Fruit fly (Drosophila melanogaster) whole organism, prepupa: Measurements from ENCODE around the gene CG5039.

Experiments used
- Blimp-1 ChIP-seq: fragments of 200-800 bp; sonication (Bioruptor generic); optimal IDR thresholded peaks from 3 replicates; lab custom pipeline; 2017; ENCODE audit warnings: missing biosample characterization, missing genetic modification characterization, mild to moderate bottlenecking, moderate library complexity, missing genetic modification reagents
- CG10669 ChIP-seq: fragments of 200-800 bp; sonication (Bioruptor generic); optimal IDR thresholded peaks from 3 replicates; lab custom pipeline; 2018; ENCODE audit warnings: missing biosample characterization, mild to moderate bottlenecking, missing genetic modification characterization, moderate library complexity
- CG11762 ChIP-seq: fragments of 200-800 bp; sonication (Bioruptor generic); optimal IDR thresholded peaks from 3 replicates; lab custom pipeline; 2016; ENCODE audit warnings: missing biosample characterization, missing genetic modification characterization; ENCODE audit not compliant: insufficient read depth
- CG11902 ChIP-seq: fragments of 200-800 bp; sonication (Bioruptor generic); optimal IDR thresholded peaks from 3 replicates; lab custom pipeline; 2016; ENCODE audit warnings: missing biosample characterization, missing genetic modification characterization
- CG15336 ChIP-seq: fragments of 200-800 bp; sonication (Bioruptor generic); IDR thresholded peaks from 2 replicates; pipeline ENCODE4 v1.3.6; 2022; ENCODE audit warnings: missing biosample characterization, missing genetic modification characterization
- CG1621 ChIP-seq: fragments of 200-800 bp; sonication (Bioruptor generic); optimal IDR thresholded peaks from 3 replicates; lab custom pipeline; 2018; ENCODE audit warnings: missing biosample characterization, mild to moderate bottlenecking, missing genetic modification characterization
- CG16779 ChIP-seq: fragments of 200-800 bp; sonication (Bioruptor generic); optimal IDR thresholded peaks from 3 replicates; lab custom pipeline; 2017; ENCODE audit warnings: missing biosample characterization, mild to moderate bottlenecking, missing genetic modification characterization
- CG31627 ChIP-seq: fragments of 200-800 bp; sonication (Bioruptor generic); optimal IDR thresholded peaks from 3 replicates; lab custom pipeline; 2016; ENCODE audit warnings: missing biosample characterization, missing genetic modification characterization
- CG32006 ChIP-seq: fragments of 200-800 bp; sonication (Bioruptor generic); optimal IDR thresholded peaks from 3 replicates; lab custom pipeline; 2017; ENCODE audit warnings: missing biosample characterization, mild to moderate bottlenecking, missing genetic modification characterization
- CG34406 ChIP-seq: fragments of 200-800 bp; sonication (Bioruptor generic); optimal IDR thresholded peaks from 3 replicates; lab custom pipeline; 2016; ENCODE audit warnings: missing biosample characterization, missing genetic modification characterization
- CG3919 ChIP-seq: fragments of 200-800 bp; sonication (Bioruptor generic); optimal IDR thresholded peaks from 3 replicates; lab custom pipeline; 2016; ENCODE audit warnings: missing biosample characterization, missing genetic modification characterization
- CG4318 ChIP-seq: fragments of 200-800 bp; sonication (Bioruptor generic); optimal IDR thresholded peaks from 3 replicates; lab custom pipeline; 2017; ENCODE audit warnings: missing biosample characterization, mild to moderate bottlenecking, missing genetic modification characterization
- CG6276 ChIP-seq: fragments of 200-800 bp; sonication (Bioruptor generic); optimal IDR thresholded peaks from 2 replicates; lab custom pipeline; 2017; ENCODE audit warnings: missing biosample characterization, mild to moderate bottlenecking, missing genetic modification characterization
- CG6808 ChIP-seq: fragments of 200-800 bp; sonication (Bioruptor generic); optimal IDR thresholded peaks from 3 replicates; lab custom pipeline; 2017; ENCODE audit warnings: missing biosample characterization, missing genetic modification characterization, mild to moderate bottlenecking, moderate library complexity, missing genetic modification reagents
- CG6854 ChIP-seq: fragments of 200-800 bp; sonication (Bioruptor generic); optimal IDR thresholded peaks from 2 replicates; lab custom pipeline; 2017; ENCODE audit warnings: missing biosample characterization, mild to moderate bottlenecking, missing genetic modification characterization
- CG7368 ChIP-seq: fragments of 200-800 bp; sonication (Bioruptor generic); optimal IDR thresholded peaks from 3 replicates; lab custom pipeline; 2016; ENCODE audit warnings: missing biosample characterization, missing genetic modification characterization
- CG8319 ChIP-seq: fragments of 200-800 bp; sonication (Bioruptor generic); optimal IDR thresholded peaks from 3 replicates; lab custom pipeline; 2016; ENCODE audit warnings: missing biosample characterization, missing genetic modification characterization
- CG8632 ChIP-seq: fragments of 200-800 bp; sonication (Bioruptor generic); optimal IDR thresholded peaks from 3 replicates; lab custom pipeline; 2016; ENCODE audit warnings: missing biosample characterization, missing genetic modification characterization
- CG9139 ChIP-seq: fragments of 200-800 bp; sonication (Bioruptor generic); optimal IDR thresholded peaks from 3 replicates; lab custom pipeline; 2017; ENCODE audit warnings: missing biosample characterization, mild to moderate bottlenecking, missing genetic modification characterization
- Eip75B ChIP-seq: fragments of 200-800 bp; sonication (Bioruptor generic); optimal IDR thresholded peaks from 3 replicates; lab custom pipeline; 2016; ENCODE audit warnings: missing biosample characterization, missing genetic modification characterization
- Eip78C ChIP-seq: fragments of 200-800 bp; sonication (Bioruptor generic); peaks from one replicate; lab custom pipeline; 2016; ENCODE audit warnings: missing biosample characterization, missing genetic modification characterization
- Eip93F ChIP-seq: fragments of 200-800 bp; sonication (Bioruptor generic); optimal IDR thresholded peaks from 2 replicates; lab custom pipeline; 2016; ENCODE audit warnings: missing biosample characterization, mild to moderate bottlenecking, missing genetic modification characterization
- Ets21C ChIP-seq: fragments of 200-800 bp; sonication (Bioruptor generic); optimal IDR thresholded peaks from 3 replicates; lab custom pipeline; 2016; ENCODE audit warnings: missing biosample characterization, missing genetic modification characterization
- Ets96B ChIP-seq: fragments of 200-800 bp; optimal IDR thresholded peaks from 2 replicates; lab custom pipeline; 2019; ENCODE audit warnings: missing biosample characterization, mild to moderate bottlenecking, missing genetic modification characterization, moderate library complexity
- Gug ChIP-seq: fragments of 200-800 bp; sonication (Bioruptor generic); IDR thresholded peaks from 2 replicates; pipeline ENCODE4 v1.3.6; 2022; ENCODE audit warnings: missing biosample characterization, missing genetic modification characterization
- Hr38 ChIP-seq: sonication (Bioruptor generic); optimal IDR thresholded peaks from 2 replicates; lab custom pipeline; 2016; ENCODE audit warnings: missing biosample characterization, missing genetic modification characterization
- Hr39 ChIP-seq: fragments of 200-800 bp; sonication (Bioruptor generic); optimal IDR thresholded peaks from 2 replicates; lab custom pipeline; 2016; ENCODE audit warnings: missing biosample characterization, missing genetic modification characterization
- Lpt ChIP-seq: fragments of 200-800 bp; sonication (Bioruptor generic); optimal IDR thresholded peaks from 3 replicates; lab custom pipeline; 2016; ENCODE audit warnings: missing biosample characterization, missing genetic modification characterization
- Met ChIP-seq: fragments of 200-800 bp; sonication (Bioruptor generic); optimal IDR thresholded peaks from 3 replicates; lab custom pipeline; 2016; ENCODE audit warnings: missing biosample characterization, missing genetic modification characterization
- OdsH ChIP-seq: fragments of 200-800 bp; sonication (Bioruptor generic); optimal IDR thresholded peaks from 3 replicates; lab custom pipeline; 2016; ENCODE audit warnings: missing biosample characterization, missing genetic modification characterization
- Sox102F ChIP-seq: fragments of 200-800 bp; sonication (Bioruptor generic); optimal IDR thresholded peaks from 2 replicates; lab custom pipeline; 2016; ENCODE audit warnings: missing biosample characterization, mild to moderate bottlenecking, missing genetic modification characterization
- Sox15 ChIP-seq: fragments of 200-800 bp; sonication (Bioruptor generic); optimal IDR thresholded peaks from 3 replicates; lab custom pipeline; 2016; ENCODE audit warnings: missing biosample characterization, missing genetic modification characterization
- achi ChIP-seq: fragments of 200-800 bp; sonication (Bioruptor generic); optimal IDR thresholded peaks from 3 replicates; lab custom pipeline; 2016; ENCODE audit warnings: missing biosample characterization, missing genetic modification characterization
- dac ChIP-seq: fragments of 200-800 bp; sonication (Bioruptor generic); optimal IDR thresholded peaks from 2 replicates; lab custom pipeline; 2017; ENCODE audit warnings: missing biosample characterization, mild to moderate bottlenecking, missing genetic modification characterization
- dsx ChIP-seq: fragments of 200-800 bp; optimal IDR thresholded peaks from 3 replicates; lab custom pipeline; 2019; ENCODE audit warnings: missing biosample characterization, mild to moderate bottlenecking, missing genetic modification characterization, moderate library complexity; ENCODE audit not compliant: poor library complexity, severe bottlenecking
- eg ChIP-seq: fragments of 200-800 bp; sonication (Bioruptor generic); IDR thresholded peaks from 3 replicates; pipeline ENCODE4 v1.3.6; 2022; ENCODE audit warnings: missing biosample characterization, missing genetic modification characterization
- esn ChIP-seq: fragments of 200-800 bp; sonication (Bioruptor generic); optimal IDR thresholded peaks from 2 replicates; lab custom pipeline; 2016; ENCODE audit warnings: missing biosample characterization, mild to moderate bottlenecking, missing genetic modification characterization, moderate library complexity
- fd59A ChIP-seq: fragments of 200-800 bp; sonication (Bioruptor generic); optimal IDR thresholded peaks from 2 replicates; lab custom pipeline; 2017; ENCODE audit warnings: missing biosample characterization, mild to moderate bottlenecking, missing genetic modification characterization, missing genetic modification reagents
- fd85E ChIP-seq: fragments of 200-800 bp; sonication (Bioruptor generic); optimal IDR thresholded peaks from 3 replicates; lab custom pipeline; 2016; ENCODE audit warnings: missing biosample characterization, missing genetic modification characterization
- lz ChIP-seq: fragments of 200-800 bp; sonication (Bioruptor generic); optimal IDR thresholded peaks from 3 replicates; lab custom pipeline; 2016; ENCODE audit warnings: missing biosample characterization, missing genetic modification characterization
- pdm3 ChIP-seq: fragments of 200-800 bp; sonication (Bioruptor generic); optimal IDR thresholded peaks from 3 replicates; lab custom pipeline; 2016; ENCODE audit warnings: missing biosample characterization, missing genetic modification characterization
- salr ChIP-seq, 2 experiments: fragments of 200-800 bp; sonication (Bioruptor generic); optimal IDR thresholded peaks; 3 replicates each; lab custom pipeline; 2016 to 2018; ENCODE audit warnings: missing biosample characterization in 2 of 2, missing genetic modification characterization in 2 of 2, mild to moderate bottlenecking in 1 of 2
- ss ChIP-seq, 2 experiments: fragments of 200-800 bp; sonication (Bioruptor generic); optimal IDR thresholded peaks; 2 replicates in 1 of 2; 3 replicates in 1 of 2; lab custom pipeline; 2017 to 2018; ENCODE audit warnings: mild to moderate bottlenecking in 2 of 2, missing biosample characterization in 2 of 2, missing genetic modification characterization in 2 of 2, moderate library complexity in 1 of 2
- svp ChIP-seq: fragments of 200-800 bp; sonication (Bioruptor generic); peaks from one replicate; lab custom pipeline; 2016; ENCODE audit warnings: missing biosample characterization, missing genetic modification characterization
- topi ChIP-seq: fragments of 200-800 bp; sonication (Bioruptor generic); optimal IDR thresholded peaks from 3 replicates; lab custom pipeline; 2016; ENCODE audit warnings: missing biosample characterization, missing genetic modification characterization
- vri ChIP-seq: fragments of 200-800 bp; sonication (Bioruptor generic); optimal IDR thresholded peaks from 3 replicates; lab custom pipeline; 2016; ENCODE audit warnings: missing biosample characterization, mild to moderate bottlenecking, missing genetic modification characterization

The CG5039 gene

dm6 chr3R:25680528-25680927 lies 2.0 kb downstream of the CG5039 start, which contains the start of the genes CG4743 and Idh3g (continued):
- TF ChIP-seq Hr38 (GFP tag; lab: Kevin White, UChicago) (no peak), vri (GFP tag; lab: Kevin White, UChicago) (peak; percentile 94), dac (GFP tag; lab: Kevin White, UChicago) (peak; percentile 86), fd59A (GFP tag; lab: Kevin White, UChicago) (peak; percentile 90), CG11902 (GFP tag; lab: Kevin White, UChicago) (peak; percentile 88), svp (GFP tag; lab: Kevin White, UChicago) (peak; percentile 97), lz (GFP tag; lab: Kevin White, UChicago) (peak; percentile 93), CG31627 (GFP tag; lab: Kevin White, UChicago) (peak; percentile 92), CG3919 (GFP tag; lab: Kevin White, UChicago) (peak; percentile 96), Hr39 (GFP tag; lab: Kevin White, UChicago) (peak; percentile 87), Gug (GFP tag; lab: Robert Waterston, UW) (peak; percentile 94), CG15336 (GFP tag; lab: Robert Waterston, UW) (peak; percentile 96), Blimp-1 (GFP tag; lab: Kevin White, UChicago) (peak; percentile 82), CG11762 (peak; percentile 92), CG9139 (GFP tag; lab: Kevin White, UChicago) (peak; percentile 92), CG6808 (GFP tag; lab: Kevin White, UChicago) (peak; percentile 91), CG34406 (GFP tag; lab: Kevin White, UChicago) (peak; percentile 97), fd85E (GFP tag; lab: Kevin White, UChicago) (peak; percentile 74), CG4318 (peak; percentile 86), CG10669 (GFP tag; lab: Kevin White, UChicago) (peak; percentile 93), Eip93F (GFP tag; lab: Kevin White, UChicago) (peak; percentile 79), achi (GFP tag; lab: Kevin White, UChicago) (peak; percentile 96), Lpt (GFP tag; lab: Kevin White, UChicago) (peak; percentile 93), Sox15 (GFP tag; lab: Kevin White, UChicago) (peak; percentile 91), ss (GFP tag; optimal IDR thresholded peaks at IDR 0.05; lab: Kevin White, UChicago) (peak; percentile 86 to 93), Ets21C (GFP tag; lab: Kevin White, UChicago) (peak; percentile 83), Met (peak; percentile 94), Eip75B (peak; percentile 91), CG6276 (no peak), pdm3 (GFP tag; lab: Kevin White, UChicago) (peak; percentile 95), CG7368 (GFP tag; lab: Kevin White, UChicago) (peak; percentile 89), CG16779 (tag; lab: Kevin White, UChicago) (peak; percentile 85), dsx (GFP tag; lab: Kevin White, UChicago) (peak; percentile 95)

dm6 chr3R:25684859-25685258 lies 6.4 kb downstream of the CG5039 start, which contains the start of gene RpL27:
Gene RpL27 (minus strand): TSS chr3R:25685051.
- peak; percentile 47 for TF ChIP-seq CG8319 (GFP tag; lab: Kevin White, UChicago)
- TF ChIP-seq eg (GFP tag; lab: Robert Waterston, UW): no peak; the same call in 2 of the 3 replicates
- peak; percentile 65 to 81 for TF ChIP-seq ss (GFP tag; optimal IDR thresholded peaks at IDR 0.05; lab: Kevin White, UChicago)
- peak; percentile 39 for TF ChIP-seq Ets96B
- peak; percentile 55 for TF ChIP-seq CG1621 (tag; lab: Kevin White, UChicago)
- TF ChIP-seq CG8632 (GFP tag; lab: Kevin White, UChicago): no peak
- TF ChIP-seq CG6854 (GFP tag; lab: Kevin White, UChicago): peak; percentile 93
- no peak for TF ChIP-seq dsx (GFP tag; lab: Kevin White, UChicago)
- no peak for TF ChIP-seq CG11902 (GFP tag; lab: Kevin White, UChicago)
- TF ChIP-seq Sox102F (GFP tag; lab: Kevin White, UChicago): peak; percentile 76
- peak in 1 of 2 experiments; percentile 54 for TF ChIP-seq salr (GFP tag; optimal IDR thresholded peaks at IDR 0.05; lab: Kevin White, UChicago)
- TF ChIP-seq Gug (GFP tag; lab: Robert Waterston, UW): no peak
- peak; percentile 80 for TF ChIP-seq fd85E (GFP tag; lab: Kevin White, UChicago)
- TF ChIP-seq CG15336 (GFP tag; lab: Robert Waterston, UW): peak; percentile 21; the same call in 1 of the 2 replicates
- TF ChIP-seq OdsH (GFP tag; lab: Kevin White, UChicago): peak; percentile 67
- TF ChIP-seq Blimp-1 (GFP tag; lab: Kevin White, UChicago): peak; percentile 66
- TF ChIP-seq CG10669 (GFP tag; lab: Kevin White, UChicago): peak; percentile 55
- TF ChIP-seq topi (GFP tag; lab: Kevin White, UChicago): peak; percentile 81
- no peak for TF ChIP-seq Lpt (GFP tag; lab: Kevin White, UChicago)
- no peak for TF ChIP-seq CG32006 (GFP tag; lab: Kevin White, UChicago)
- TF ChIP-seq Eip75B: peak; percentile 71
- TF ChIP-seq Ets21C (GFP tag; lab: Kevin White, UChicago): peak; percentile 44
- TF ChIP-seq CG3919 (GFP tag; lab: Kevin White, UChicago): peak; percentile 75
- TF ChIP-seq achi (GFP tag; lab: Kevin White, UChicago): peak; percentile 60
- peak; percentile 56 for TF ChIP-seq CG31627 (GFP tag; lab: Kevin White, UChicago)
- TF ChIP-seq CG7368 (GFP tag; lab: Kevin White, UChicago): peak; percentile 61
- peak; percentile 64 for TF ChIP-seq CG34406 (GFP tag; lab: Kevin White, UChicago)
- no peak for TF ChIP-seq Sox15 (GFP tag; lab: Kevin White, UChicago)
- TF ChIP-seq Eip78C (GFP tag; lab: Kevin White, UChicago): peak; percentile 94
- peak; percentile 83 for TF ChIP-seq esn
